Worm (Caenorhabditis elegans): Measurements from ENCODE around the gene C27A7.8.

ce11 chrV:12199474-12199873, 46.5 kb downstream of the C27A7.8 start:
- TF ChIP-seq med-1 (GFP tag; optimal IDR thresholded peaks at IDR 0.05; ENCODE audit: insufficient read depth) (no peak), cog-1 (tag; optimal IDR thresholded peaks at IDR 0.05) (no peak), ztf-29 (GFP tag; IDR thresholded peaks at IDR 0.05) (no peak), ztf-23 (GFP tag; IDR thresholded peaks at IDR 0.05) (no peak), T22C8.4 (GFP tag; IDR thresholded peaks at IDR 0.05) (no peak), tab-1 (GFP tag; IDR thresholded peaks at IDR 0.05) (no peak), ref-1 (GFP tag; conservative IDR thresholded peaks at IDR 0.05) (no peak), flt-1 (GFP tag; IDR thresholded peaks at IDR 0.05) (no peak)

Data from whole organism, midembryonic.